Worm (Caenorhabditis elegans): ENCODE results near the gene R07G3.8.

- no peak for TF ChIP-seq aly-2 (tag; optimal IDR thresholded peaks at IDR 0.05)
- no peak for TF ChIP-seq ztf-11 (tag; optimal IDR thresholded peaks at IDR 0.05)
- TF ChIP-seq ama-1 (optimal IDR thresholded peaks at IDR 0.05): no peak
- TF ChIP-seq pha-4 (tag; optimal IDR thresholded peaks at IDR 0.05): no peak
- no peak for TF ChIP-seq nhr-12 (tag; optimal IDR thresholded peaks at IDR 0.05)
- TF ChIP-seq ZK546.5 (tag; optimal IDR thresholded peaks at IDR 0.05): no peak
- TF ChIP-seq ceh-82 (tag; optimal IDR thresholded peaks at IDR 0.05): no peak
- no peak for TF ChIP-seq mdl-1 (tag; optimal IDR thresholded peaks at IDR 0.05)
- TF ChIP-seq zag-1 (tag; optimal IDR thresholded peaks at IDR 0.05): no peak
- no peak for TF ChIP-seq jun-1 (tag; optimal IDR thresholded peaks at IDR 0.05)
- no peak for TF ChIP-seq ceh-16 (tag; optimal IDR thresholded peaks at IDR 0.05)
- TF ChIP-seq nhr-11 (tag; optimal IDR thresholded peaks at IDR 0.05): no peak
Observed at ce11 chrII:7666338-7666737, 46.0 kb upstream of the R07G3.8 start.
